Fruit fly (Drosophila melanogaster): Measurements from ENCODE around the gene Crtc.

Crtc gene

DNA sequence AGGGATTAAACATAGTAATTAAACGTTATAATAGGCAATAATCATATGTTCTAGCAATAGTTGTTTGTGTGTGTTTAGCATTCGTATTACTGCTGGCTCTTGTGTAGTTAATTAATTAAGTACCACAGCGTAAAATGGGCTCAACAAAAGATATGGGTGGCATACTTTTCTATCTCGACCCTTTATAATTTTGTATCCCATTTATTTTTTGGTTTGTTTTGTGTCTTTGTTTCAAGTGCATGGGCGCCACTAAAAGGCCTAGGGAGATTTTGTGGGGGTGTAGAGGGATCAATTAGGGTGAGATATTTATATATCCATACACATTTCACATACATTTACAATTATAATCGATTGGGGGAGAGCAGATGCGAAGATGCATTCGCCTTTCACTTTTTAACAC, 21.5 kb downstream of the Crtc start:
- TF ChIP-seq HLH106 (tag; optimal IDR thresholded peaks at IDR 0.05): no peak
- TF ChIP-seq Sp1 (GFP tag; optimal IDR thresholded peaks at IDR 0.05): no peak
- TF ChIP-seq dsf (GFP tag; optimal IDR thresholded peaks at IDR 0.05; ENCODE audit: borderline replicate concordance): no peak
- TF ChIP-seq Jra (GFP tag; optimal IDR thresholded peaks at IDR 0.05): no peak
- TF ChIP-seq h (GFP tag; optimal IDR thresholded peaks at IDR 0.05): no peak

DNA sequence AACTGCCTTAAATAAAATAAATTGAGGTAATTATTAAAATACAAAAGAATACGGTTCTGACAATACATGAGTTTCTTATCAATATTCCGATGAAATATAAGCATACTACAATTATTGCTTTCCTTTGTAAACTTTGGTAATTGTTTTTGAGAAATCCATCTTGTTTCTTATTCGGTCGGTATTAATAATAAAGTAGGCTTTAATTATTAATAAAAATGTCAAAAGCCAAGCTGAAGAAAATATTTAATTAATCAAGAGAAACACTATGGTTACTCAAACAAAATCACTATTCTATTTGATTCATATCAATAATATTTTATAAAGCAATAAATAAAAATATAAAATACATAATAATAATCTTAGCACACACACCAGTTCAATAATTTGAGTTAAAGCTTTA, 22.4 kb downstream of the Crtc start, which contains the start of gene CG43085:
Gene CG43085, minus strand, starts transcription at position 101 of the 400 bp plus-strand sequence.
- TF ChIP-seq CG9705 (GFP tag; optimal IDR thresholded peaks at IDR 0.05): no peak
- TF ChIP-seq GATAd (GFP tag; optimal IDR thresholded peaks at IDR 0.05): no peak
- TF ChIP-seq Sp1 (GFP tag; optimal IDR thresholded peaks at IDR 0.05): no peak
- TF ChIP-seq Hr83 (GFP tag; optimal IDR thresholded peaks at IDR 0.05; ENCODE audit: poor library complexity, severe bottlenecking): no peak
- TF ChIP-seq HLH106 (tag; optimal IDR thresholded peaks at IDR 0.05): no peak
- TF ChIP-seq usp (GFP tag; optimal IDR thresholded peaks at IDR 0.05): no peak
- no peak for TF ChIP-seq CrebA (GFP tag; optimal IDR thresholded peaks at IDR 0.05; ENCODE audit: borderline replicate concordance)
- no peak for TF ChIP-seq sage (GFP tag; optimal IDR thresholded peaks at IDR 0.05)
- no peak for TF ChIP-seq Myc (optimal IDR thresholded peaks at IDR 0.05)
- no peak for TF ChIP-seq Hnf4 (GFP tag; optimal IDR thresholded peaks at IDR 0.05)
- TF ChIP-seq foxo (GFP tag; optimal IDR thresholded peaks at IDR 0.05): no peak

DNA sequence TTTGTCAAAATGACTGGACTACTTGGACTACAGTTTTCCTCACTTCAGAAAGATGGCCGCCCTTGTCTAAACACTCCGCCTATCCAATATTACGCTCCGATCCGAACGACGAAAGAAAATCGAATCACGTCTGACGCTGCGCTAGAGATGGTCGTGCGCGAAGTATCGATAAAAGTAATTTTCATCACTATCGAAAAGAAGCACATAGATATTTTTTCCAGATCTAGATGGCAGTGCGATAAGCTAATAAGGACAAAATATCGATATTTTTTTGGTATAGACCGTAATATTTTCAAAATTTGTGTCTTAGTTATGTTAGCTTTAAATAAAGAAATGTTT, 24.2 kb downstream of the Crtc start, which contains the start of gene Pep:
Gene Pep, minus strand, starts transcription at position 131 of the 339 bp plus-strand sequence.
- peak; percentile 89 for TF ChIP-seq Vsx2 (GFP tag; optimal IDR thresholded peaks at IDR 0.05; ENCODE audit: partially characterized antibody)
- no peak for TF ChIP-seq usp (GFP tag; optimal IDR thresholded peaks at IDR 0.05)
- TF ChIP-seq N (GFP tag; optimal IDR thresholded peaks at IDR 0.05): no peak
- peak; percentile 45 for TF ChIP-seq psq (GFP tag; optimal IDR thresholded peaks at IDR 0.05)
- TF ChIP-seq fru (GFP tag; optimal IDR thresholded peaks at IDR 0.05): peak; percentile 45
- no peak for TF ChIP-seq Hr78 (GFP tag; optimal IDR thresholded peaks at IDR 0.05)
- no peak for TF ChIP-seq Dfd (GFP tag; optimal IDR thresholded peaks at IDR 0.05)
- peak; percentile 36 for TF ChIP-seq HLH106 (tag; optimal IDR thresholded peaks at IDR 0.05)
- no peak for TF ChIP-seq br (GFP tag; optimal IDR thresholded peaks at IDR 0.05)
- TF ChIP-seq CG9705 (GFP tag; optimal IDR thresholded peaks at IDR 0.05): no peak
- TF ChIP-seq jim (GFP tag; optimal IDR thresholded peaks at IDR 0.05): peak; percentile 8
- peak; percentile 82 for TF ChIP-seq tai (GFP tag; optimal IDR thresholded peaks at IDR 0.05)
- no peak for TF ChIP-seq sage (GFP tag; optimal IDR thresholded peaks at IDR 0.05)
- no peak for TF ChIP-seq Myc (optimal IDR thresholded peaks at IDR 0.05)
- no peak for TF ChIP-seq CrebA (GFP tag; optimal IDR thresholded peaks at IDR 0.05; ENCODE audit: borderline replicate concordance)
- no peak for TF ChIP-seq GATAd (GFP tag; optimal IDR thresholded peaks at IDR 0.05)
- peak; percentile 51 for TF ChIP-seq Jra (GFP tag; optimal IDR thresholded peaks at IDR 0.05)
- TF ChIP-seq woc (GFP tag; optimal IDR thresholded peaks at IDR 0.05): peak; percentile 35
- TF ChIP-seq sv (GFP tag; optimal IDR thresholded peaks at IDR 0.05): peak; percentile 42
- no peak for TF ChIP-seq Rel (GFP tag; optimal IDR thresholded peaks at IDR 0.05)
- peak; percentile 31 for TF ChIP-seq Rel (tag; optimal IDR thresholded peaks at IDR 0.05)
- peak in 1 of 2 experiments; percentile 13 for TF ChIP-seq dl (GFP tag; optimal IDR thresholded peaks at IDR 0.05; ENCODE audit: insufficient read depth in 1 of 2, partially characterized antibody in 2 of 2)
- peak; percentile 68 for TF ChIP-seq rgr (GFP tag; optimal IDR thresholded peaks at IDR 0.05)
- peak; percentile 84 for TF ChIP-seq brk (GFP tag; optimal IDR thresholded peaks at IDR 0.05)
- TF ChIP-seq Dif (GFP tag; optimal IDR thresholded peaks at IDR 0.05; ENCODE audit: partially characterized antibody): peak; percentile 64
- no peak for TF ChIP-seq Abd-B (GFP tag; optimal IDR thresholded peaks at IDR 0.05)
- peak; percentile 17 for TF ChIP-seq ey (GFP tag; optimal IDR thresholded peaks at IDR 0.05)
- no peak for TF ChIP-seq CG32264 (GFP tag; optimal IDR thresholded peaks at IDR 0.05)
- peak; percentile 94 for TF ChIP-seq Hr83 (GFP tag; optimal IDR thresholded peaks at IDR 0.05; ENCODE audit: poor library complexity, severe bottlenecking)
- peak; percentile 57 for TF ChIP-seq h (GFP tag; optimal IDR thresholded peaks at IDR 0.05)
- peak in 1 of 2 experiments; percentile 53 for TF ChIP-seq foxo (GFP tag; optimal IDR thresholded peaks at IDR 0.05)
- peak; percentile 60 for TF ChIP-seq Hnf4 (GFP tag; optimal IDR thresholded peaks at IDR 0.05)
- no peak for TF ChIP-seq pan (optimal IDR thresholded peaks at IDR 0.05)
- peak; percentile 55 for TF ChIP-seq dsf (GFP tag; optimal IDR thresholded peaks at IDR 0.05; ENCODE audit: borderline replicate concordance)
- no peak for TF ChIP-seq OdsH (GFP tag; optimal IDR thresholded peaks at IDR 0.05)
- TF ChIP-seq Sp1 (GFP tag; optimal IDR thresholded peaks at IDR 0.05): peak; percentile 59
- TF ChIP-seq dmrt93B (GFP tag; optimal IDR thresholded peaks at IDR 0.05): no peak
- no peak for TF ChIP-seq lola (GFP tag; optimal IDR thresholded peaks at IDR 0.05)
- TF ChIP-seq Mio (GFP tag; optimal IDR thresholded peaks at IDR 0.05): no peak

Data from whole organism, wandering third instar larva.